Worm (Caenorhabditis elegans) whole organism, L3 larva: ENCODE results near the gene R10E4.9.

Experiments used
- ama-1 ChIP-seq: fragments of 150-350 bp; optimal IDR thresholded peaks from 2 replicates; lab custom pipeline; 2018
- egl-27 ChIP-seq: sonication (generic microtip); optimal IDR thresholded peaks from 4 replicates; lab custom pipeline; 2017; ENCODE audit warnings: missing biosample characterization, missing genetic modification reagents, missing genetic modification characterization
- elt-2 ChIP-seq: sonication (generic microtip); optimal IDR thresholded peaks from 2 replicates; lab custom pipeline; 2016; ENCODE audit warnings: missing genetic modification reagents, mild to moderate bottlenecking, missing genetic modification characterization, missing compliant biosample characterization
- elt-3 ChIP-seq, 3 experiments: fragments of 150-350 bp in 1 of 3; sonication (generic microtip) in 2 of 3; optimal IDR thresholded peaks; 2 replicates in 2 of 3; 4 replicates in 1 of 3; lab custom pipeline; 2014 to 2017; ENCODE audit warnings: missing biosample characterization in 3 of 3, missing genetic modification characterization in 3 of 3
- nfya-1 ChIP-seq: sonication (generic microtip); optimal IDR thresholded peaks from 2 replicates; lab custom pipeline; 2017; ENCODE audit warnings: missing genetic modification characterization, mild to moderate bottlenecking, missing compliant biosample characterization, antibody characterized with exemption, moderate library complexity; ENCODE audit not compliant: insufficient read depth
- nhr-12 ChIP-seq: fragments of 150-350 bp; optimal IDR thresholded peaks from 2 replicates; lab custom pipeline; 2014; ENCODE audit warnings: missing biosample characterization, missing genetic modification characterization
- nhr-237 ChIP-seq: fragments of 150-350 bp; optimal IDR thresholded peaks from 2 replicates; lab custom pipeline; 2014; ENCODE audit warnings: missing biosample characterization, missing genetic modification characterization
- nhr-76 ChIP-seq: fragments of 150-350 bp; sonication (generic microtip); optimal IDR thresholded peaks from 5 replicates; lab custom pipeline; 2014; ENCODE audit warnings: missing biosample characterization, missing genetic modification characterization
- skn-1 ChIP-seq: fragments of 150-350 bp; optimal IDR thresholded peaks from 2 replicates; lab custom pipeline; 2014; ENCODE audit warnings: missing biosample characterization, missing genetic modification characterization
- snpc-4 ChIP-seq: fragments of 150-350 bp; optimal IDR thresholded peaks from 2 replicates; lab custom pipeline; 2014; ENCODE audit warnings: missing biosample characterization, missing genetic modification characterization
- tbx-2 ChIP-seq: sonication (generic microtip); optimal IDR thresholded peaks from 2 replicates; lab custom pipeline; 2016; ENCODE audit warnings: mild to moderate bottlenecking, missing genetic modification characterization, missing compliant biosample characterization
- unc-39 ChIP-seq: sonication (generic microtip); optimal IDR thresholded peaks from 4 replicates; lab custom pipeline; 2017; ENCODE audit warnings: missing biosample characterization, missing genetic modification characterization

DNA sequence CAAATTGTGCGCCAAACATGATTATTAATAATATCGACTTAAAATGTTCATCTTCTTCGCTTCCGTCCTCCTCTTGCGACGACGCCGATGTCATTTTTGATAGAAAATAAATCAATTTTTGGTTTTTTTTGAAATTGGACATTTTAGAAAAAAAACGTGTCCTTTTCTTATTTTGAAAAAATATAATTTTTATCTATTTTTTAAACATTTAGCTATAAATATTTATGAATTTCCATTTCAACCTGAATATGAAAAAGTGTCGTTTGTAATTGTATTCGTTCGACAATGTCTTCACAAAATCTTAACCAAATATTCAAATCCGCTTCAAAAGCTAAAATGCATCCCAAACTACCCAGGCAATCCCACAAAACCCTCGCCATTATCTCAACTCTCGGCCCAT, 14.8 kb downstream of the R10E4.9 start, which contains the start of gene R10E4.3:
- TF ChIP-seq egl-27 (tag; lab: Kevin White, UChicago), result no peak
- TF ChIP-seq nfya-1, result no peak
- no peak for TF ChIP-seq skn-1 (tag; lab: Kevin White, UChicago)
- TF ChIP-seq nhr-237 (tag; lab: Kevin White, UChicago), result no peak
- no peak for TF ChIP-seq snpc-4 (tag; lab: Kevin White, UChicago)
- TF ChIP-seq nhr-76 (tag; lab: Kevin White, UChicago), result no peak
- no peak for TF ChIP-seq nhr-12 (tag; lab: Kevin White, UChicago)
- TF ChIP-seq unc-39, result no peak
- TF ChIP-seq ama-1, result no peak
- TF ChIP-seq elt-2, result no peak
- TF ChIP-seq tbx-2 (tag; lab: Kevin White, UChicago), result no peak
- no peak for TF ChIP-seq elt-3 (tag; optimal IDR thresholded peaks at IDR 0.05; lab: Kevin White, UChicago)
